Fruit fly (Drosophila melanogaster) whole organism, embryonic: ENCODE results near the gene CG17377.

ENCODE experiments used
- Atf3 ChIP-seq: fragments of 200-800 bp; sonication (Bioruptor generic); optimal IDR thresholded peaks from 3 replicates; lab custom pipeline; 2016; ENCODE audit warnings: missing biosample characterization, missing genetic modification characterization
- CG10209 ChIP-seq: fragments of 200-800 bp; sonication (Bioruptor generic); optimal IDR thresholded peaks from 3 replicates; lab custom pipeline; 2017; ENCODE audit warnings: missing biosample characterization, mild to moderate bottlenecking, missing genetic modification characterization, missing genetic modification reagents
- CG1024 ChIP-seq: fragments of 200-800 bp; sonication (Bioruptor generic); IDR thresholded peaks from 2 replicates; pipeline ENCODE4 v1.3.6; 2022; ENCODE audit warnings: missing biosample characterization, missing genetic modification characterization
- CG11456 ChIP-seq: fragments of 200-800 bp; sonication (Bioruptor generic); IDR thresholded peaks from 3 replicates; pipeline ENCODE4 v1.3.6; 2022; ENCODE audit warnings: missing biosample characterization, missing genetic modification characterization
- CG11560 ChIP-seq: fragments of 200-800 bp; sonication (Bioruptor generic); IDR thresholded peaks from 3 replicates; pipeline ENCODE4 v1.3.6; 2022; ENCODE audit warnings: missing biosample characterization, missing genetic modification characterization
- CG12155 ChIP-seq: fragments of 200-800 bp; sonication (Bioruptor generic); optimal IDR thresholded peaks from 3 replicates; lab custom pipeline; 2016; ENCODE audit warnings: missing biosample characterization, missing genetic modification characterization
- CG12299 ChIP-seq: fragments of 200-800 bp; sonication (Bioruptor generic); optimal IDR thresholded peaks from 2 replicates; lab custom pipeline; 2018; ENCODE audit warnings: missing biosample characterization, mild to moderate bottlenecking, missing genetic modification characterization
- CG12769 ChIP-seq: fragments of 200-800 bp; sonication (Bioruptor generic); optimal IDR thresholded peaks from 2 replicates; lab custom pipeline; 2019; ENCODE audit warnings: missing biosample characterization, mild to moderate bottlenecking, missing genetic modification characterization, moderate library complexity
- CG14050 ChIP-seq: fragments of 200-800 bp; sonication (Bioruptor generic); IDR thresholded peaks from 3 replicates; pipeline ENCODE4 v1.3.6; 2022; ENCODE audit warnings: missing biosample characterization, missing genetic modification characterization
- CG14860 ChIP-seq: fragments of 200-800 bp; sonication (Bioruptor generic); IDR thresholded peaks from 3 replicates; pipeline ENCODE4 v1.3.6; 2022; ENCODE audit warnings: missing biosample characterization, missing genetic modification characterization; ENCODE audit not compliant: partially characterized antibody
- CG15011 ChIP-seq: fragments of 200-800 bp; sonication (Bioruptor generic); optimal IDR thresholded peaks from 3 replicates; lab custom pipeline; 2018; ENCODE audit warnings: missing biosample characterization, mild to moderate bottlenecking, missing genetic modification characterization
- CG15514 ChIP-seq: fragments of 200-800 bp; sonication (Bioruptor generic); optimal IDR thresholded peaks from 3 replicates; lab custom pipeline; 2017; ENCODE audit warnings: missing biosample characterization, missing genetic modification characterization, mild to moderate bottlenecking, moderate library complexity, missing genetic modification reagents
- CG17612 ChIP-seq: fragments of 200-800 bp; sonication (Bioruptor generic); IDR thresholded peaks from 2 replicates; pipeline ENCODE4 v1.3.6; 2022; ENCODE audit warnings: missing biosample characterization, missing genetic modification characterization
- CG2889 ChIP-seq: fragments of 200-800 bp; sonication (Bioruptor generic); IDR thresholded peaks from 3 replicates; pipeline ENCODE4 v1.3.6; 2022; ENCODE audit warnings: missing biosample characterization, missing genetic modification characterization
- CG31388 ChIP-seq: fragments of 200-800 bp; sonication (Bioruptor generic); optimal IDR thresholded peaks from 2 replicates; lab custom pipeline; 2016; ENCODE audit warnings: missing biosample characterization, missing genetic modification characterization
- CG3281 ChIP-seq: fragments of 200-800 bp; sonication (Bioruptor generic); optimal IDR thresholded peaks from 3 replicates; lab custom pipeline; 2017; ENCODE audit warnings: missing biosample characterization, mild to moderate bottlenecking, missing genetic modification characterization
- CG4360 ChIP-seq: fragments of 200-800 bp; sonication (Bioruptor generic); IDR thresholded peaks from 2 replicates; pipeline ENCODE4 v1.3.6; 2022; ENCODE audit warnings: missing biosample characterization, missing genetic modification characterization
- CG4730 ChIP-seq: fragments of 200-800 bp; sonication (Bioruptor generic); IDR thresholded peaks from 2 replicates; pipeline ENCODE4 v1.3.6; 2022; ENCODE audit warnings: missing biosample characterization, missing genetic modification characterization
- CG4820 ChIP-seq: fragments of 200-800 bp; sonication (Bioruptor generic); optimal IDR thresholded peaks from 3 replicates; lab custom pipeline; 2016; ENCODE audit warnings: missing biosample characterization, missing genetic modification characterization
- CG5245 ChIP-seq: fragments of 200-800 bp; sonication (Bioruptor generic); optimal IDR thresholded peaks from 3 replicates; lab custom pipeline; 2016; ENCODE audit warnings: missing biosample characterization, missing genetic modification characterization
- CG6654 ChIP-seq: fragments of 200-800 bp; sonication (Bioruptor generic); optimal IDR thresholded peaks from 2 replicates; lab custom pipeline; 2017; ENCODE audit warnings: missing biosample characterization, mild to moderate bottlenecking, missing genetic modification characterization
- CG6813 ChIP-seq: fragments of 200-800 bp; sonication (Bioruptor generic); optimal IDR thresholded peaks from 2 replicates; lab custom pipeline; 2017; ENCODE audit warnings: missing biosample characterization, missing genetic modification characterization, mild to moderate bottlenecking, moderate library complexity, missing genetic modification reagents
- CG7372 ChIP-seq: fragments of 200-800 bp; sonication (Bioruptor generic); IDR thresholded peaks from 2 replicates; pipeline ENCODE4 v1.3.6; 2022; ENCODE audit warnings: missing biosample characterization, missing genetic modification characterization
- CG7786 ChIP-seq: fragments of 200-800 bp; sonication (Bioruptor generic); optimal IDR thresholded peaks from 2 replicates; lab custom pipeline; 2016; ENCODE audit warnings: missing biosample characterization, missing genetic modification characterization
- ERR ChIP-seq: fragments of 200-800 bp; sonication (Bioruptor generic); optimal IDR thresholded peaks from 2 replicates; lab custom pipeline; 2016; ENCODE audit warnings: missing biosample characterization, missing genetic modification characterization
- Elba2 ChIP-seq: fragments of 200-800 bp; sonication (Bioruptor generic); optimal IDR thresholded peaks from 3 replicates; lab custom pipeline; 2016; ENCODE audit warnings: missing biosample characterization, missing genetic modification characterization
- GATAe ChIP-seq: fragments of 200-800 bp; sonication (Bioruptor generic); conservative IDR thresholded peaks from 2 replicates; pipeline ENCODE4 v1.3.6; 2022; ENCODE audit warnings: missing biosample characterization, missing genetic modification characterization
- HLH3B ChIP-seq: fragments of 200-800 bp; sonication (Bioruptor generic); IDR thresholded peaks from 2 replicates; pipeline ENCODE4 v1.3.6; 2022; ENCODE audit warnings: missing biosample characterization, missing genetic modification characterization
- HLH54F ChIP-seq: fragments of 200-800 bp; sonication (Bioruptor generic); optimal IDR thresholded peaks from 3 replicates; lab custom pipeline; 2016; ENCODE audit warnings: missing biosample characterization, missing genetic modification characterization
- Jarid2 ChIP-seq: fragments of 200-800 bp; sonication (Bioruptor generic); optimal IDR thresholded peaks from 3 replicates; lab custom pipeline; 2017; ENCODE audit warnings: mild to moderate bottlenecking, missing biosample characterization, missing genetic modification reagents, missing genetic modification characterization
- Kr ChIP-seq: fragments of 200-800 bp; sonication (Bioruptor generic); optimal IDR thresholded peaks from 2 replicates; lab custom pipeline; 2017; ENCODE audit warnings: missing biosample characterization, mild to moderate bottlenecking, missing genetic modification characterization
- Lpt ChIP-seq: fragments of >200 bp; optimal IDR thresholded peaks from 2 replicates; lab custom pipeline; 2018; ENCODE audit warnings: missing biosample characterization, missing genetic modification characterization
- Sin3A ChIP-seq: fragments of >200 bp; optimal IDR thresholded peaks from 2 replicates; lab custom pipeline; 2018
- Sry-δ ChIP-seq: fragments of 200-800 bp; sonication (Bioruptor generic); optimal IDR thresholded peaks from 2 replicates; lab custom pipeline; 2016; ENCODE audit warnings: missing biosample characterization, missing genetic modification characterization
- al ChIP-seq: fragments of 200-800 bp; sonication (Bioruptor generic); IDR thresholded peaks from 2 replicates; pipeline ENCODE4 v1.3.6; 2022; ENCODE audit warnings: missing biosample characterization, missing genetic modification characterization
- bbx ChIP-seq: fragments of 200-800 bp; sonication (Bioruptor generic); IDR thresholded peaks from 2 replicates; pipeline ENCODE4 v1.3.6; 2022; ENCODE audit warnings: missing biosample characterization, missing genetic modification characterization; ENCODE audit not compliant: partially characterized antibody
- btn ChIP-seq: fragments of 200-800 bp; sonication (Bioruptor generic); optimal IDR thresholded peaks from 2 replicates; lab custom pipeline; 2016; ENCODE audit warnings: missing biosample characterization, missing genetic modification characterization
- cg ChIP-seq: fragments of 200-800 bp; sonication (Bioruptor generic); optimal IDR thresholded peaks from 3 replicates; lab custom pipeline; 2019; ENCODE audit warnings: missing biosample characterization, mild to moderate bottlenecking, missing genetic modification characterization, moderate library complexity
- chm ChIP-seq: fragments of 200-800 bp; sonication (Bioruptor generic); IDR thresholded peaks from 2 replicates; pipeline ENCODE4 v1.3.6; 2022; ENCODE audit warnings: missing biosample characterization, missing genetic modification characterization
- eve ChIP-seq, 2 experiments: fragments of >200 bp; optimal IDR thresholded peaks; 2 replicates each; lab custom pipeline; 2017; ENCODE audit warnings: missing biosample characterization in 2 of 2, missing genetic modification characterization in 2 of 2
- ewg ChIP-seq: fragments of 200-800 bp; sonication (Bioruptor generic); optimal IDR thresholded peaks from 3 replicates; lab custom pipeline; 2017; ENCODE audit warnings: mild to moderate bottlenecking, missing biosample characterization, missing genetic modification reagents, missing genetic modification characterization
- fu2 ChIP-seq: fragments of 200-800 bp; sonication (Bioruptor generic); optimal IDR thresholded peaks from 2 replicates; lab custom pipeline; 2016; ENCODE audit warnings: missing biosample characterization, missing genetic modification characterization
- gfzf ChIP-seq: fragments of 200-800 bp; sonication (Bioruptor generic); optimal IDR thresholded peaks from 2 replicates; lab custom pipeline; 2016; ENCODE audit warnings: missing biosample characterization, mild to moderate bottlenecking, missing genetic modification characterization, moderate library complexity
- hbn ChIP-seq: fragments of 200-800 bp; sonication (Bioruptor generic); IDR thresholded peaks from 2 replicates; pipeline ENCODE4 v1.3.6; 2022; ENCODE audit warnings: missing biosample characterization, missing genetic modification characterization; ENCODE audit not compliant: partially characterized antibody
- her ChIP-seq: fragments of 200-800 bp; sonication (Bioruptor generic); optimal IDR thresholded peaks from 2 replicates; lab custom pipeline; 2016; ENCODE audit warnings: missing biosample characterization, missing genetic modification characterization
- jigr1 ChIP-seq: fragments of 200-800 bp; sonication (Bioruptor generic); IDR thresholded peaks from 3 replicates; pipeline ENCODE4 v1.3.6; 2022; ENCODE audit warnings: missing biosample characterization, missing genetic modification characterization
- knrl ChIP-seq: fragments of 200-800 bp; sonication (Bioruptor generic); IDR thresholded peaks from 3 replicates; pipeline ENCODE4 v1.3.6; 2022; ENCODE audit warnings: missing biosample characterization, missing genetic modification characterization; ENCODE audit not compliant: partially characterized antibody
- lola ChIP-seq, 3 experiments: fragments of >200 bp in 2 of 3; fragments of 200-800 bp in 1 of 3; sonication (Bioruptor generic) in 1 of 3; optimal IDR thresholded peaks; 2 replicates each; lab custom pipeline; 2017 to 2019; ENCODE audit warnings: missing biosample characterization in 3 of 3, missing genetic modification characterization in 3 of 3, mild to moderate bottlenecking in 1 of 3, moderate library complexity in 1 of 3
- salm ChIP-seq: fragments of 200-800 bp; sonication (Bioruptor generic); optimal IDR thresholded peaks from 2 replicates; lab custom pipeline; 2018; ENCODE audit warnings: missing biosample characterization, mild to moderate bottlenecking, missing genetic modification characterization
- seq ChIP-seq: fragments of 200-800 bp; sonication (Bioruptor generic); IDR thresholded peaks from 2 replicates; pipeline ENCODE4 v1.3.6; 2022; ENCODE audit warnings: missing biosample characterization, missing genetic modification characterization
- slbo ChIP-seq: fragments of 200-800 bp; sonication (Bioruptor generic); IDR thresholded peaks from 2 replicates; pipeline ENCODE4 v1.3.6; 2022; ENCODE audit warnings: missing biosample characterization, missing genetic modification characterization
- slp2 ChIP-seq: fragments of 200-800 bp; sonication (Bioruptor generic); optimal IDR thresholded peaks from 2 replicates; lab custom pipeline; 2016; ENCODE audit warnings: missing biosample characterization, missing genetic modification characterization
- yki ChIP-seq: fragments of >200 bp; optimal IDR thresholded peaks from 3 replicates; lab custom pipeline; 2018

CG17377 gene

dm6 chr2L:6787973-6788368, 14.7 kb downstream of the CG17377 start (continued):
- TF ChIP-seq slbo = peak; percentile 68
- no peak for TF ChIP-seq CG17612 (GFP tag; lab: Robert Waterston, UW)
- no peak for TF ChIP-seq CG11456 (GFP tag; lab: Robert Waterston, UW)
- peak; percentile 30 for TF ChIP-seq Atf3 (GFP tag; lab: Kevin White, UChicago)
- peak; percentile 44 for TF ChIP-seq slp2 (GFP tag; lab: Kevin White, UChicago)
- peak; percentile 48 for TF ChIP-seq CG7786 (GFP tag; lab: Kevin White, UChicago)
- no peak for TF ChIP-seq CG12299 (tag; lab: Kevin White, UChicago)
- no peak for TF ChIP-seq CG31388 (GFP tag; lab: Kevin White, UChicago)
- peak; percentile 35 for TF ChIP-seq CG3281 (GFP tag; lab: Kevin White, UChicago)
- TF ChIP-seq GATAe (GFP tag; lab: Robert Waterston, UW) = no peak
- no peak for TF ChIP-seq CG4730 (GFP tag; lab: Robert Waterston, UW)
- TF ChIP-seq CG2889 (GFP tag; lab: Robert Waterston, UW) = no peak
- TF ChIP-seq Sry-δ (GFP tag; lab: Kevin White, UChicago) = peak; percentile 6
- TF ChIP-seq HLH3B = peak; percentile 77
- TF ChIP-seq ERR (GFP tag; lab: Kevin White, UChicago) = no peak
- TF ChIP-seq cg (GFP tag; lab: Kevin White, UChicago) = no peak
- TF ChIP-seq btn (GFP tag; lab: Kevin White, UChicago) = peak; percentile 31
- no peak for TF ChIP-seq CG14860 (GFP tag; lab: Robert Waterston, UW)
- TF ChIP-seq lola (GFP tag; optimal IDR thresholded peaks at IDR 0.05; lab: Kevin White, UChicago) = peak in 1 of 3 experiments; percentile 42
- TF ChIP-seq al (GFP tag; lab: Robert Waterston, UW) = no peak
- TF ChIP-seq yki (lab: Kevin White, UChicago) = no peak
- TF ChIP-seq CG14050 (GFP tag; lab: Robert Waterston, UW) = no peak
- no peak for TF ChIP-seq bbx (GFP tag; lab: Robert Waterston, UW)
- TF ChIP-seq CG6654 (GFP tag; lab: Kevin White, UChicago) = peak; percentile 44
- TF ChIP-seq salm (tag; lab: Kevin White, UChicago) = peak; percentile 41
- no peak for TF ChIP-seq CG15514 (GFP tag; lab: Kevin White, UChicago)
- TF ChIP-seq jigr1 (GFP tag; lab: Robert Waterston, UW) = no peak
- TF ChIP-seq CG15011 (GFP tag; lab: Kevin White, UChicago) = peak; percentile 30
- no peak for TF ChIP-seq CG1024 (GFP tag; lab: Robert Waterston, UW)
- TF ChIP-seq CG7372 = no peak
- TF ChIP-seq her (GFP tag; lab: Kevin White, UChicago) = peak; percentile 12
- TF ChIP-seq gfzf (GFP tag; lab: Kevin White, UChicago) = no peak
- peak; percentile 50 for TF ChIP-seq fu2 (GFP tag; lab: Kevin White, UChicago)
- TF ChIP-seq hbn = no peak
- TF ChIP-seq CG4820 = peak; percentile 62
- TF ChIP-seq Kr = no peak
- peak; percentile 21 for TF ChIP-seq CG10209
- TF ChIP-seq seq (GFP tag; lab: Robert Waterston, UW) = no peak
- TF ChIP-seq HLH54F (GFP tag; lab: Kevin White, UChicago) = peak; percentile 15
- no peak for TF ChIP-seq CG12769 (tag; lab: Kevin White, UChicago)
- TF ChIP-seq chm (GFP tag; lab: Robert Waterston, UW) = no peak; the same call in 1 of the 2 replicates
- no peak for TF ChIP-seq knrl (GFP tag; lab: Robert Waterston, UW)
- TF ChIP-seq Sin3A (lab: Kevin White, UChicago) = no peak
- peak; percentile 6 for TF ChIP-seq CG12155
- no peak for TF ChIP-seq Elba2
- TF ChIP-seq ewg (GFP tag; lab: Kevin White, UChicago) = no peak
- no peak for TF ChIP-seq CG5245 (GFP tag; lab: Kevin White, UChicago)
- peak in 1 of 2 experiments; percentile 88 for TF ChIP-seq eve (GFP tag; optimal IDR thresholded peaks at IDR 0.05; lab: Kevin White, UChicago)
- TF ChIP-seq CG6813 = no peak
- no peak for TF ChIP-seq Jarid2 (GFP tag; lab: Kevin White, UChicago)
- TF ChIP-seq Lpt (GFP tag; lab: Kevin White, UChicago) = no peak
- TF ChIP-seq CG11560 (tag; lab: Robert Waterston, UW) = peak; percentile 5; the same call in 1 of the 3 replicates
- no peak for TF ChIP-seq CG4360 (GFP tag; lab: Robert Waterston, UW)
